Fruit fly (Drosophila melanogaster) whole organism, embryonic: Measurements from ENCODE around the gene CG16790.

Source experiments
- Aef1 ChIP-seq: fragments of 200-800 bp; sonication (Bioruptor generic); IDR thresholded peaks from 3 replicates; pipeline ENCODE4 v1.3.6; 2022; ENCODE audit warnings: missing biosample characterization, missing genetic modification characterization
- CG10543 ChIP-seq: fragments of 200-800 bp; sonication (Bioruptor generic); optimal IDR thresholded peaks from 3 replicates; lab custom pipeline; 2017; ENCODE audit warnings: missing biosample characterization, mild to moderate bottlenecking, missing genetic modification characterization, moderate library complexity
- CG10565 ChIP-seq: fragments of 200-800 bp; sonication (Bioruptor generic); optimal IDR thresholded peaks from 3 replicates; lab custom pipeline; 2016; ENCODE audit warnings: missing biosample characterization, mild to moderate bottlenecking, missing genetic modification characterization
- CG11504 ChIP-seq: fragments of 200-800 bp; sonication (Bioruptor generic); optimal IDR thresholded peaks from 3 replicates; lab custom pipeline; 2019; ENCODE audit warnings: missing biosample characterization, mild to moderate bottlenecking, missing genetic modification characterization, moderate library complexity
- CG11695 ChIP-seq: fragments of 200-800 bp; sonication (Bioruptor generic); IDR thresholded peaks from 3 replicates; pipeline ENCODE4 v1.3.6; 2022; ENCODE audit warnings: missing biosample characterization, missing genetic modification characterization
- CG12219 ChIP-seq: fragments of 200-800 bp; sonication (Bioruptor generic); optimal IDR thresholded peaks from 3 replicates; lab custom pipeline; 2018; ENCODE audit warnings: missing biosample characterization, mild to moderate bottlenecking, missing genetic modification characterization
- CG12236 ChIP-seq: fragments of 200-800 bp; sonication (Bioruptor generic); optimal IDR thresholded peaks from 2 replicates; lab custom pipeline; 2016; ENCODE audit warnings: missing biosample characterization, missing genetic modification characterization
- CG12769 ChIP-seq: fragments of 200-800 bp; sonication (Bioruptor generic); optimal IDR thresholded peaks from 2 replicates; lab custom pipeline; 2019; ENCODE audit warnings: missing biosample characterization, mild to moderate bottlenecking, missing genetic modification characterization, moderate library complexity
- CG13123 ChIP-seq: fragments of 200-800 bp; sonication (Bioruptor generic); optimal IDR thresholded peaks from 2 replicates; lab custom pipeline; 2016; ENCODE audit warnings: missing biosample characterization, missing genetic modification characterization
- CG17385 ChIP-seq: fragments of 200-800 bp; sonication (Bioruptor generic); optimal IDR thresholded peaks from 3 replicates; lab custom pipeline; 2018; ENCODE audit warnings: missing biosample characterization, mild to moderate bottlenecking, missing genetic modification characterization
- CG17912 ChIP-seq: fragments of 200-800 bp; sonication (Bioruptor generic); optimal IDR thresholded peaks from 2 replicates; lab custom pipeline; 2018; ENCODE audit warnings: missing biosample characterization, mild to moderate bottlenecking, missing genetic modification characterization
- CG30020 ChIP-seq: fragments of 200-800 bp; optimal IDR thresholded peaks from 2 replicates; lab custom pipeline; 2019; ENCODE audit warnings: missing biosample characterization, mild to moderate bottlenecking, missing genetic modification characterization, moderate library complexity
- CG34376 ChIP-seq: fragments of 200-800 bp; sonication (Bioruptor generic); optimal IDR thresholded peaks from 2 replicates; lab custom pipeline; 2018; ENCODE audit warnings: missing biosample characterization, mild to moderate bottlenecking, missing genetic modification characterization
- CG4617 ChIP-seq: fragments of 200-800 bp; sonication (Bioruptor generic); optimal IDR thresholded peaks from 3 replicates; lab custom pipeline; 2016; ENCODE audit warnings: missing biosample characterization, missing genetic modification characterization, borderline replicate concordance
- CG5953 ChIP-seq: fragments of 200-800 bp; sonication (Bioruptor generic); IDR thresholded peaks from 2 replicates; pipeline ENCODE4 v1.3.6; 2022; ENCODE audit warnings: missing biosample characterization, missing genetic modification characterization
- CG6791 ChIP-seq: fragments of 200-800 bp; sonication (Bioruptor generic); IDR thresholded peaks from 3 replicates; pipeline ENCODE4 v1.3.6; 2022; ENCODE audit warnings: missing biosample characterization, missing genetic modification characterization; ENCODE audit not compliant: partially characterized antibody
- CG7357 ChIP-seq: fragments of 200-800 bp; sonication (Bioruptor generic); IDR thresholded peaks from 3 replicates; pipeline ENCODE4 v1.3.6; 2022; ENCODE audit warnings: missing biosample characterization, missing genetic modification characterization
- CG7987 ChIP-seq: fragments of 200-800 bp; sonication (Bioruptor generic); optimal IDR thresholded peaks from 2 replicates; lab custom pipeline; 2018; ENCODE audit warnings: missing biosample characterization, mild to moderate bottlenecking, missing genetic modification characterization, moderate library complexity
- CG8478 ChIP-seq: fragments of >200 bp; optimal IDR thresholded peaks from 2 replicates; lab custom pipeline; 2018
- CG9727 ChIP-seq: fragments of 200-800 bp; sonication (Bioruptor generic); optimal IDR thresholded peaks from 3 replicates; lab custom pipeline; 2017; ENCODE audit warnings: missing biosample characterization, mild to moderate bottlenecking, missing genetic modification characterization
- Camta ChIP-seq: fragments of 200-800 bp; sonication (Bioruptor generic); optimal IDR thresholded peaks from 2 replicates; lab custom pipeline; 2016; ENCODE audit warnings: missing biosample characterization, missing genetic modification characterization
- Doc2 ChIP-seq: fragments of 200-800 bp; sonication (Bioruptor generic); IDR thresholded peaks from 2 replicates; pipeline ENCODE4 v1.3.6; 2022; ENCODE audit warnings: missing biosample characterization, missing genetic modification characterization
- Fer1 ChIP-seq: fragments of 200-800 bp; sonication (Bioruptor generic); optimal IDR thresholded peaks from 2 replicates; lab custom pipeline; 2017; ENCODE audit warnings: missing biosample characterization, mild to moderate bottlenecking, missing genetic modification characterization
- Gsc ChIP-seq: fragments of 200-800 bp; sonication (Bioruptor generic); IDR thresholded peaks from 2 replicates; pipeline ENCODE4 v1.3.6; 2022; ENCODE audit warnings: missing biosample characterization, missing genetic modification characterization
- Hsf ChIP-seq: fragments of 200-800 bp; sonication (Bioruptor generic); optimal IDR thresholded peaks from 3 replicates; lab custom pipeline; 2016; ENCODE audit warnings: missing biosample characterization, missing genetic modification characterization
- Pdp1 ChIP-seq, 2 experiments: fragments of 200-800 bp; sonication (Bioruptor generic); optimal IDR thresholded peaks; 3 replicates each; lab custom pipeline; 2016; ENCODE audit warnings: missing biosample characterization in 2 of 2, missing genetic modification characterization in 2 of 2, mild to moderate bottlenecking in 1 of 2, moderate library complexity in 1 of 2
- Rfx ChIP-seq: fragments of 200-800 bp; sonication (Bioruptor generic); IDR thresholded peaks from 2 replicates; pipeline ENCODE4 v1.3.6; 2022; ENCODE audit warnings: missing biosample characterization, missing genetic modification characterization
- chif ChIP-seq, 2 experiments: fragments of 200-800 bp; sonication (Bioruptor generic); optimal IDR thresholded peaks; 3 replicates each; lab custom pipeline; 2016; ENCODE audit warnings: missing biosample characterization in 2 of 2, missing genetic modification characterization in 2 of 2
- ci ChIP-seq: fragments of 200-800 bp; sonication (Bioruptor generic); IDR thresholded peaks from 3 replicates; pipeline ENCODE4 v1.3.6; 2022; ENCODE audit warnings: missing biosample characterization, missing genetic modification characterization
- dan ChIP-seq: fragments of 200-800 bp; sonication (Bioruptor generic); IDR thresholded peaks from 2 replicates; pipeline ENCODE4 v1.3.6; 2022; ENCODE audit warnings: missing biosample characterization, missing genetic modification characterization
- en ChIP-seq: fragments of 200-800 bp; sonication (Bioruptor generic); optimal IDR thresholded peaks from 2 replicates; lab custom pipeline; 2016; ENCODE audit warnings: missing biosample characterization, missing genetic modification characterization
- gro ChIP-seq: fragments of 200-800 bp; sonication (Bioruptor generic); optimal IDR thresholded peaks from 2 replicates; lab custom pipeline; 2016; ENCODE audit warnings: missing biosample characterization, missing genetic modification characterization
- hth ChIP-seq: fragments of >200 bp; optimal IDR thresholded peaks from 2 replicates; lab custom pipeline; 2017; ENCODE audit warnings: inconsistent platforms
- kah ChIP-seq: fragments of 200-800 bp; sonication (Bioruptor generic); optimal IDR thresholded peaks from 2 replicates; lab custom pipeline; 2018; ENCODE audit warnings: missing biosample characterization, mild to moderate bottlenecking, missing genetic modification characterization
- otp ChIP-seq: fragments of 200-800 bp; sonication (Bioruptor generic); IDR thresholded peaks from 3 replicates; pipeline ENCODE4, ENCODE4 v1.3.6; 2022; ENCODE audit warnings: missing biosample characterization, missing genetic modification characterization
- pzg ChIP-seq: fragments of 200-800 bp; sonication (Bioruptor generic); optimal IDR thresholded peaks from 3 replicates; lab custom pipeline; 2018; ENCODE audit warnings: missing biosample characterization, mild to moderate bottlenecking, missing genetic modification characterization, moderate library complexity
- rib ChIP-seq: fragments of 200-800 bp; sonication (Bioruptor generic); IDR thresholded peaks from 2 replicates; pipeline ENCODE4 v1.3.6; 2022; ENCODE audit warnings: missing biosample characterization, missing genetic modification characterization
- sens ChIP-seq: fragments of 200-800 bp; sonication (Bioruptor generic); peaks from one replicate; lab custom pipeline; 2016; ENCODE audit warnings: missing biosample characterization, missing genetic modification characterization
- slbo ChIP-seq: fragments of 200-800 bp; sonication (Bioruptor generic); IDR thresholded peaks from 2 replicates; pipeline ENCODE4 v1.3.6; 2022; ENCODE audit warnings: missing biosample characterization, missing genetic modification characterization
- sug ChIP-seq: fragments of 200-800 bp; optimal IDR thresholded peaks from 2 replicates; lab custom pipeline; 2019; ENCODE audit warnings: missing biosample characterization, mild to moderate bottlenecking, missing genetic modification characterization, moderate library complexity
- tna ChIP-seq: fragments of 200-800 bp; sonication (Bioruptor generic); IDR thresholded peaks from 2 replicates; pipeline ENCODE4 v1.3.6; 2022; ENCODE audit warnings: missing biosample characterization, missing genetic modification characterization; ENCODE audit not compliant: partially characterized antibody
- ttk ChIP-seq: fragments of 200-800 bp; sonication (Bioruptor generic); IDR thresholded peaks from 2 replicates; pipeline ENCODE4 v2.1.2; 2022; ENCODE audit warnings: missing biosample characterization, missing genetic modification characterization
- twi ChIP-seq: fragments of 200-800 bp; optimal IDR thresholded peaks from 2 replicates; lab custom pipeline; 2019; ENCODE audit warnings: missing biosample characterization, mild to moderate bottlenecking, missing genetic modification characterization, moderate library complexity

CG16790 gene

DNA sequence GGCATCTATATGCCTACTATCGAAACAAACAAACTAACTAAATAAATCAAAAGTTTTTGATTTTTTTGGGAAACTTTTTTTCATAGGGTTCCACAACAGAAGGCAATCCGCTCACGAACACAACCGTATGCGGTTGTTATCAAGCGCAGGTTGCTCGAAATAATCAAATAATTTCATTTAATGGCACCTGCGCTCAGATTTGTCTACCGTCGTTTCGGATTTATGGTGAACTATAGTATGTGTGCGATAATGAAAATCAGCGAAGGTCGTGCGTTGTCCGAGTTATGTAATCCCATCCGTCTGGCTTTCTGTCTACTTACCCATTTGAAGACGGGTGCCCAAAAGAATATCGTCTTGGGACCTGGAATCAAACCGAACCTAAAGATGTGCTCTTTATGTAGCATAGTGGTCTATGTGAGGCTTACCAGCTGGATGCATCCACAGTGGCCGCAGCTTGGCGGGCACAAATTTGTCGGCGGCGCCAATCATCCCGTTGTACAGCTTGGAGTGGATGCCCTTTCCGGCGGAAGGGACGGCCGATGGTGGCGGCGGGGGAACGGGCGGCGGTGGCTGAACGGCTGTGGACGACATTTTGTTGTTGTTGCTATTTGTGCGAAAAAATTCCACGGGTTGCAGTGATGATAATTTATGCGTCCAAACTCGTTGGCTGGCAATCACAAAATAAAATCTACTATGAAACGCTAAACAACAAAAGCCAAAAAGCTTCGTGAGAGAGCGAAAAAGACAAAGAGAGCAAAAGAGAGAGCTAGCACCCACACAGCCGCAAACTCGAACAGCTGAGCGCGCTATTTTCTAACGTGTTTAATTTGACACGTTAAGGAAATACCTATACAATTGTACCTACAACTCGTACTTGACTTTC lies 3.2 kb upstream of the CG16790 start (continued):
- TF ChIP-seq gro (GFP tag; lab: Kevin White, UChicago) (no peak), Camta (GFP tag; lab: Kevin White, UChicago) (no peak), chif (GFP tag; optimal IDR thresholded peaks at IDR 0.05; lab: Kevin White, UChicago) (no peak), CG34376 (GFP tag; lab: Kevin White, UChicago) (peak; percentile 24), en (GFP tag; lab: Kevin White, UChicago) (no peak), CG17385 (peak; percentile 12), Gsc (GFP tag; lab: Robert Waterston, UW) (no peak), twi (tag; lab: Kevin White, UChicago) (no peak), rib (GFP tag; lab: Robert Waterston, UW) (0 out of 2 replicates have a peak, but pooled peaks have one; percentile 15), hth (lab: Kevin White, UChicago) (no peak), CG10565 (no peak), ci (GFP tag; lab: Robert Waterston, UW) (peak; percentile 35; the same call in 1 of the 3 replicates), CG7357 (no peak), CG7987 (GFP tag; lab: Kevin White, UChicago) (peak; percentile 47), CG5953 (0 out of 2 replicates have a peak, but pooled peaks have one; percentile 26), pzg (GFP tag; lab: Kevin White, UChicago) (no peak), Rfx (GFP tag; lab: Robert Waterston, UW) (0 out of 2 replicates have a peak, but pooled peaks have one; percentile 32), CG9727 (no peak), Aef1 (GFP tag; lab: Robert Waterston, UW) (peak; percentile 32; the same call in 2 of the 3 replicates), dan (GFP tag; lab: Robert Waterston, UW) (no peak), CG13123 (GFP tag; lab: Kevin White, UChicago) (no peak), ttk (GFP tag; lab: Robert Waterston, UW) (0 out of 2 replicates have a peak, but pooled peaks have one; percentile 25), tna (GFP tag; lab: Robert Waterston, UW) (peak; percentile 55; the same call in 1 of the 2 replicates), CG4617 (GFP tag; lab: Kevin White, UChicago) (no peak), CG11695 (GFP tag; lab: Robert Waterston, UW) (no peak), Doc2 (GFP tag; lab: Robert Waterston, UW) (no peak), CG10543 (peak; percentile 31), kah (GFP tag; lab: Kevin White, UChicago) (no peak), Fer1 (peak; percentile 11), CG12769 (tag; lab: Kevin White, UChicago) (peak; percentile 42), slbo (GFP tag; lab: Robert Waterston, UW) (peak; percentile 19), CG8478 (lab: Kevin White, UChicago) (no peak)

DNA sequence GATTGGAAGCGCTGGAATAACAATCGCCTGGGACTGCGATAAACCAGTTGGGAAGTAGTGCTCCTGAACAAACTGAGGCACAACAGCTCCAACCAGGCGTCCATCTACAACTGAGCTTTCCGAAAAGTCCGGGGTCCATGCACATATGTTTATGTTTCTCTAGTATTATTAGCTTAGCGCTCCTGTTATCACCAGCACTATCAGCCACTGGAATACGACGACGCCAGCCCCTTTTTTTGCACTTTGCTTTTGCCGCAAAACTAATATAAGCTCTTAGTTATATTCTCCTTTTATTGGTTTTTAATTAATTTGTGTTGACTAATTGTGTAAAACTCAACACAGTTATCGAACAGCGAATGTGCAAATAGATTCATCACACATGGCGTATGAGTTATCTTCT lies 1.5 kb upstream of the CG16790 start, which contains the start of gene CG9396:
CG9396 (minus strand) TSS at position 101 of the 400 bp plus-strand sequence.
- TF ChIP-seq Hsf (no peak), sens (GFP tag; lab: Kevin White, UChicago) (peak; percentile 19), CG11504 (tag; lab: Kevin White, UChicago) (no peak)
- TF ChIP-seq, all 482 proteins: peak for 1

DNA sequence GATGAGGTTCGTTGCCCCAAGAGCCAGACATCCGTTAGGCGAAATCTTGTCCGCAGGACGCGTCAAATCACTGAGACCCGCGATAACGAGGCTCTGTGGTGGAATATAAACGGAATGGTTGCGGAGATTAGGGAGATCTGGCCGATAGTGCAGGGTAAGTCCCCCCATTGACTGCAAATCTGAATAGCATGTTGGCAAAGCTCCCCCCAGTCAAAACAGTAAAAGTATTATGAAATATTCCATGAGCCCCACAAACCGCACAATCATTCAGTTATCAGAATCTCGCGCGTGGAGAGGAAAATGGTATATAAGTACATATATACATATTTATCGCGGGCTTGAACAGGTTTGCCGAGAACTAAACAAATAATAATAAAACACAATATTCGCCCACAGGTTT lies 643 bp upstream of the CG16790 start:
- TF ChIP-seq Pdp1 (GFP tag; optimal IDR thresholded peaks at IDR 0.05; lab: Kevin White, UChicago) (peak in 1 of 2 experiments; percentile 35), otp (no peak), sug (tag; lab: Kevin White, UChicago) (peak; percentile 27), CG6791 (GFP tag; lab: Robert Waterston, UW) (0 out of 3 replicates have a peak, but pooled peaks have one; percentile 33), CG17912 (GFP tag; lab: Kevin White, UChicago) (no peak), CG12236 (GFP tag; lab: Kevin White, UChicago) (no peak), sens (GFP tag; lab: Kevin White, UChicago) (peak; percentile 24), CG12219 (GFP tag; lab: Kevin White, UChicago) (no peak), CG30020 (tag; lab: Kevin White, UChicago) (no peak), CG11504 (tag; lab: Kevin White, UChicago) (no peak)
